Worm (Caenorhabditis elegans) whole organism, midembryonic: ENCODE measurements around the gene T21E8.5.

Experiments used
- T22C8.4 ChIP-seq: fragments of 200-800 bp; sonication (Bioruptor generic); IDR thresholded peaks from 2 replicates; pipeline ENCODE4 v1.3.6; 2022; ENCODE audit warnings: missing genetic modification characterization, missing compliant biosample characterization
- cog-1 ChIP-seq: sonication (generic microtip); optimal IDR thresholded peaks from 2 replicates; lab custom pipeline; 2016; ENCODE audit warnings: missing genetic modification characterization, missing compliant biosample characterization
- flt-1 ChIP-seq: fragments of 200-800 bp; sonication (Bioruptor generic); IDR thresholded peaks from 2 replicates; pipeline ENCODE4 v1.3.6; 2022; ENCODE audit warnings: missing genetic modification characterization, missing compliant biosample characterization
- klf-2 ChIP-seq: fragments of 200-800 bp; sonication (Bioruptor generic); conservative IDR thresholded peaks from 2 replicates; pipeline ENCODE4 v1.3.6; 2022; ENCODE audit warnings: missing genetic modification reagents, missing genetic modification characterization, missing compliant biosample characterization
- med-1 ChIP-seq: sonication (generic microtip); optimal IDR thresholded peaks from 2 replicates; lab custom pipeline; 2017; ENCODE audit warnings: missing genetic modification characterization, mild to moderate bottlenecking, missing compliant biosample characterization, antibody characterized with exemption, missing genetic modification reagents; ENCODE audit not compliant: insufficient read depth
- ref-1 ChIP-seq: fragments of 200-800 bp; sonication (Bioruptor generic); conservative IDR thresholded peaks from 2 replicates; pipeline ENCODE4 v1.3.6; 2022; ENCODE audit warnings: missing genetic modification reagents, missing genetic modification characterization, missing compliant biosample characterization
- tab-1 ChIP-seq: fragments of 200-800 bp; sonication (Bioruptor generic); IDR thresholded peaks from 2 replicates; pipeline ENCODE4 v1.3.6; 2022; ENCODE audit warnings: missing genetic modification characterization, missing compliant biosample characterization
- ztf-23 ChIP-seq: fragments of 200-800 bp; sonication (Bioruptor generic); IDR thresholded peaks from 2 replicates; pipeline ENCODE4 v1.3.6; 2022; ENCODE audit warnings: missing genetic modification reagents, missing genetic modification characterization, missing compliant biosample characterization
- ztf-29 ChIP-seq: fragments of 200-800 bp; sonication (Bioruptor generic); IDR thresholded peaks from 2 replicates; pipeline ENCODE4 v1.3.6; 2022; ENCODE audit warnings: missing genetic modification reagents, missing genetic modification characterization, missing compliant biosample characterization

The T21E8.5 gene

ce11 chrX:10859622-10860021 lies 26.4 kb upstream of the T21E8.5 start:
- TF ChIP-seq med-1 (GFP tag; lab: Kevin White, UChicago) (no peak), ztf-29 (GFP tag; lab: Robert Waterston, UW) (no peak), ztf-23 (GFP tag; lab: Robert Waterston, UW) (no peak), klf-2 (GFP tag; lab: Robert Waterston, UW) (no peak), ref-1 (GFP tag; lab: Robert Waterston, UW) (no peak), tab-1 (GFP tag; lab: Robert Waterston, UW) (no peak), cog-1 (tag; lab: Kevin White, UChicago) (no peak), T22C8.4 (GFP tag; lab: Robert Waterston, UW) (no peak), flt-1 (GFP tag; lab: Robert Waterston, UW) (no peak)

- TF ChIP-seq ref-1 (GFP tag; lab: Robert Waterston, UW) (no peak), flt-1 (GFP tag; lab: Robert Waterston, UW) (no peak), cog-1 (tag; lab: Kevin White, UChicago) (no peak), klf-2 (GFP tag; lab: Robert Waterston, UW) (no peak), med-1 (GFP tag; lab: Kevin White, UChicago) (no peak), T22C8.4 (GFP tag; lab: Robert Waterston, UW) (no peak), tab-1 (GFP tag; lab: Robert Waterston, UW) (no peak), ztf-23 (GFP tag; lab: Robert Waterston, UW) (no peak), ztf-29 (GFP tag; lab: Robert Waterston, UW) (no peak)
Measured at ce11 chrX:10861673-10862072, 24.3 kb upstream of the T21E8.5 start.

- TF ChIP-seq ztf-23 (GFP tag; lab: Robert Waterston, UW) (no peak), tab-1 (GFP tag; lab: Robert Waterston, UW) (no peak), ztf-29 (GFP tag; lab: Robert Waterston, UW) (no peak), med-1 (GFP tag; lab: Kevin White, UChicago) (no peak), flt-1 (GFP tag; lab: Robert Waterston, UW) (no peak), cog-1 (tag; lab: Kevin White, UChicago) (no peak), klf-2 (GFP tag; lab: Robert Waterston, UW) (no peak), T22C8.4 (GFP tag; lab: Robert Waterston, UW) (no peak)
Measured at ce11 chrX:10862582-10862981, 23.4 kb upstream of the T21E8.5 start.

- TF ChIP-seq ref-1 (GFP tag; lab: Robert Waterston, UW) = no peak
Measured at ce11 chrX:10864322-10864721, 21.6 kb upstream of the T21E8.5 start, which contains the start of gene pgp-8. Gene pgp-8 (minus strand): TSS chrX:10864422.

- TF ChIP-seq tab-1 (GFP tag; lab: Robert Waterston, UW) (no peak), med-1 (GFP tag; lab: Kevin White, UChicago) (no peak), ztf-29 (GFP tag; lab: Robert Waterston, UW) (no peak), ref-1 (GFP tag; lab: Robert Waterston, UW) (no peak), flt-1 (GFP tag; lab: Robert Waterston, UW) (no peak), T22C8.4 (GFP tag; lab: Robert Waterston, UW) (no peak), cog-1 (tag; lab: Kevin White, UChicago) (no peak), ztf-23 (GFP tag; lab: Robert Waterston, UW) (no peak), klf-2 (GFP tag; lab: Robert Waterston, UW) (no peak)
Measured at ce11 chrX:10870137-10870536, 15.8 kb upstream of the T21E8.5 start, which contains the start of gene pgp-7. Gene pgp-7 (minus strand): TSS chrX:10870237.

ce11 chrX:10877138-10877743 lies 8.7 kb upstream of the T21E8.5 start, which contains the start of gene pgp-6:
Gene pgp-6 (minus strand): TSS chrX:10877425.
- no peak for TF ChIP-seq ref-1 (GFP tag; lab: Robert Waterston, UW)
- no peak for TF ChIP-seq T22C8.4 (GFP tag; lab: Robert Waterston, UW)
- no peak for TF ChIP-seq flt-1 (GFP tag; lab: Robert Waterston, UW)
- no peak for TF ChIP-seq ztf-23 (GFP tag; lab: Robert Waterston, UW)
- TF ChIP-seq med-1 (GFP tag; lab: Kevin White, UChicago) = no peak
- TF ChIP-seq klf-2 (GFP tag; lab: Robert Waterston, UW) = no peak
- no peak for TF ChIP-seq tab-1 (GFP tag; lab: Robert Waterston, UW)

ce11 chrX:10880509-10880908 lies 5.5 kb upstream of the T21E8.5 start, which contains the start of gene T21E8.4:
Gene T21E8.4 (plus strand): TSS chrX:10880809.
- TF ChIP-seq klf-2 (GFP tag; lab: Robert Waterston, UW) (no peak), tab-1 (GFP tag; lab: Robert Waterston, UW) (no peak), ref-1 (GFP tag; lab: Robert Waterston, UW) (no peak), flt-1 (GFP tag; lab: Robert Waterston, UW) (no peak), med-1 (GFP tag; lab: Kevin White, UChicago) (no peak), ztf-29 (GFP tag; lab: Robert Waterston, UW) (no peak), cog-1 (tag; lab: Kevin White, UChicago) (no peak), T22C8.4 (GFP tag; lab: Robert Waterston, UW) (no peak), ztf-23 (GFP tag; lab: Robert Waterston, UW) (no peak)

- TF ChIP-seq T22C8.4 (GFP tag; lab: Robert Waterston, UW) = no peak
- TF ChIP-seq cog-1 (tag; lab: Kevin White, UChicago) = no peak
- TF ChIP-seq ztf-23 (GFP tag; lab: Robert Waterston, UW) = no peak
- TF ChIP-seq tab-1 (GFP tag; lab: Robert Waterston, UW) = no peak
- TF ChIP-seq klf-2 (GFP tag; lab: Robert Waterston, UW) = no peak
- no peak for TF ChIP-seq ztf-29 (GFP tag; lab: Robert Waterston, UW)
- no peak for TF ChIP-seq flt-1 (GFP tag; lab: Robert Waterston, UW)
- TF ChIP-seq ref-1 (GFP tag; lab: Robert Waterston, UW) = no peak
- TF ChIP-seq med-1 (GFP tag; lab: Kevin White, UChicago) = no peak
Measured at ce11 chrX:10881984-10882383, 4.0 kb upstream of the T21E8.5 start, which contains the start of gene T21E8.6. Gene T21E8.6 (plus strand): TSS chrX:10882284.

- no peak for TF ChIP-seq flt-1 (GFP tag; lab: Robert Waterston, UW)
- TF ChIP-seq tab-1 (GFP tag; lab: Robert Waterston, UW) = no peak
- no peak for TF ChIP-seq cog-1 (tag; lab: Kevin White, UChicago)
Measured at ce11 chrX:10883203-10883602, 2.8 kb upstream of the T21E8.5 start, which contains the start of gene T21E8.7. Gene T21E8.7 (plus strand): TSS chrX:10883503.
